Worm (Caenorhabditis elegans): ENCODE data around the gene cyp-34A7.

cyp-34A7 gene

DNA sequence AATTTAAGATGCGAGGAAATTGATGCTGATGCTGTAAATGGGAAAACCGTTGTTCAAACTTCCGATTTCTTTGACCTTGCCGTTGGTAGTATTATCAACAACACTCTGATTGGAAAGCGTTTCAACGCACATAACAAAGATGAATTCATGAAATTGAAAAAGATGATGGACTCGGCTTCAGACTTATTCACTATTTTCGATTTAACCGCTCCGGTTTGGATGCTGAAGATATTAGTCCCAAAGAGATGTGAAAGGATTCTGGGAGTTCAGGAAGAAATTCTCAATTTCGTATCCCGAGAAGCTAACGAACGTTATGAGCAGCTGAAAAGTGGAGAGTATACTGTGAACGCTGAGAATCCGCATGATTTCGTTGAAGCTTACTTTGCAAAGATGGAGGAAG is 20.3 kb downstream of the cyp-34A7 start:
- no peak for TF ChIP-seq Y116A8C.19 (tag; optimal IDR thresholded peaks at IDR 0.05; ENCODE audit: borderline replicate concordance)
- TF ChIP-seq lin-13 (GFP tag; optimal IDR thresholded peaks at IDR 0.05) = no peak

DNA sequence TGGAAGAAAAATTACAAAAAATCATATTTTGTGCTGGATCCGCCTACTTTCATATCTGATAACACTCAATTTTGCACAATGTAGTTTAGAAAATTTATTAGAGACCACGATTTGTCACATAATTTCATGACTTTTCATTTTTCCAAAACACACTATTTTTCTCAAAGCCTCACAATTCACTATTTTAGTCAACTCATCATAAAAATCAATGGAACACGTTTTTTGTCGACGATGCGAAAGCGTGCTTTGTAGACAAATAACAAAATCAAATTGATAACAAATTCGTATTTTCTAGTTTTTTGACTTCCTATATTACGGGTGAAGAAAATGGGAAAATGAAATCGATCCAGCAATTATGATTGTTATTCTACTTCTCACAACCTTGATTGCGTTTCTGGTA is 21.8 kb downstream of the cyp-34A7 start, which contains the start of gene cyp-35B2:
Gene cyp-35B2 (plus strand): TSS at position 301 of the 400 bp plus-strand sequence.
- TF ChIP-seq hpl-2 (GFP tag; optimal IDR thresholded peaks at IDR 0.05) (no peak), ceh-90 (tag; optimal IDR thresholded peaks at IDR 0.05) (no peak), sup-37 (GFP tag; optimal IDR thresholded peaks at IDR 0.05) (no peak)

DNA sequence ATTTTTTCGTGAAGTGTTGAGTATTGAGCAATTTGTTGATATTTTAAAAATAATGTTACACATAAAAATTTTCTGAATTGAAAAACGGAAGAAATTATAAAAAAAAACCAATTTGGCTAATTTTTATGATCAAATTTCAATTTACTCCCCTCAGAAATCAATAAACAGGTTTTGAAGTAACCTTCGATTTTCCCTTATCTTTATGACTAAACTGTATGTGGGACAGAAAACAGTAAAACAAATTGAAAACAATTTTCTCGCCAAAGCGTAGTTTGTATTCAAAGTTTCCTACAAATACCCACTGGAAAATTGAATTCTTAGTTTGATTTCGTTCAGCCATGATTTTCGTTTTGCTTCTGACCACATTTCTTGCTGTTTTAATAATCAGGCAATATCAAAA is 24.8 kb downstream of the cyp-34A7 start, which contains the start of gene cyp-35B1:
Gene cyp-35B1 (plus strand): TSS at position 244 of the 400 bp plus-strand sequence.
- TF ChIP-seq C34B4.2 (tag; optimal IDR thresholded peaks at IDR 0.05) (no peak), ces-1 (GFP tag; optimal IDR thresholded peaks at IDR 0.05) (no peak), swsn-7 (tag; optimal IDR thresholded peaks at IDR 0.05) (no peak), fkh-10 (GFP tag; optimal IDR thresholded peaks at IDR 0.05) (no peak), nhr-28 (tag; optimal IDR thresholded peaks at IDR 0.05) (no peak), skn-1 (tag; optimal IDR thresholded peaks at IDR 0.05) (no peak), vab-15 (tag; optimal IDR thresholded peaks at IDR 0.05) (no peak), nhr-84 (tag; optimal IDR thresholded peaks at IDR 0.05) (no peak), ceh-88 (GFP tag; IDR thresholded peaks at IDR 0.05) (no peak), lin-35 (GFP tag; optimal IDR thresholded peaks at IDR 0.05) (no peak), nhr-20 (tag; optimal IDR thresholded peaks at IDR 0.05) (no peak), sup-37 (GFP tag; optimal IDR thresholded peaks at IDR 0.05) (no peak), nhr-47 (tag; optimal IDR thresholded peaks at IDR 0.05) (no peak), dpl-1 (GFP tag; optimal IDR thresholded peaks at IDR 0.05) (no peak), hlh-17 (GFP tag; optimal IDR thresholded peaks at IDR 0.05; ENCODE audit: borderline replicate concordance) (no peak), sox-4 (tag; optimal IDR thresholded peaks at IDR 0.05) (no peak)

DNA sequence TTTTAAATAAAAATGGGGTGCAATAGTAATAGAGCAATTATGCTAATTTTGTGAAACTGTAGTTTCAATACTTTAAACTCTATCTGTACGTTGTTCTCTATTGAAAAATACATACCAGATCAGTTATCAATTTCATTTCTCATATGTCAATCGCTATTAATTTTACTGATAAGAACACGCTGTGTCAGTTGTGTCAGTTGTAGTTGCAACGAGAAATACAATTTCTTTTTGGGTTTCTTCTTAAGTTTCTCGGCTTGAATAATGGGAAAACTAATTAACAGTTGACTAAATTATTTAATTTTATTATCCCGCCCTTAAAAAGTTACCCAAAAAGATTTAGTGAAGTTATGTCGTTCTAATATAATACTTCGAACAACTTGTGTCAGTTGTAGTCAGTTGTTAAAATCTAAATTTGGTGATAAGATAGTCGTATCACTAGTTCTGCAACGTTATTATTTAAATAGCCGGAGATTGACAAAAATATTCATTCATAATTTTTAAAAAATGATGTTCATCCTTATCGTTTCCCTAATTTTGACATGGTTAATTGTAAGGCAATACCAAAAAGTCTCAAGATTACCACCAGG is 27.6 kb downstream of the cyp-34A7 start, which contains the start of gene cyp-35A5:
Gene cyp-35A5 (plus strand): TSS at position 435 of the 587 bp plus-strand sequence.
- TF ChIP-seq elt-2 (tag; optimal IDR thresholded peaks at IDR 0.05) = peak; percentile 85
- no peak for TF ChIP-seq ceh-90 (tag; optimal IDR thresholded peaks at IDR 0.05)
- TF ChIP-seq dpl-1 (GFP tag; optimal IDR thresholded peaks at IDR 0.05) = no peak
- no peak for TF ChIP-seq unc-86 (tag; optimal IDR thresholded peaks at IDR 0.05)
- no peak for TF ChIP-seq tlp-1 (tag; optimal IDR thresholded peaks at IDR 0.05)
- no peak for TF ChIP-seq fkh-4 (tag; optimal IDR thresholded peaks at IDR 0.05; ENCODE audit: borderline replicate concordance)
- peak; percentile 2 for TF ChIP-seq nhr-20 (tag; optimal IDR thresholded peaks at IDR 0.05)
- TF ChIP-seq mep-1 (tag; optimal IDR thresholded peaks at IDR 0.05) = no peak

DNA sequence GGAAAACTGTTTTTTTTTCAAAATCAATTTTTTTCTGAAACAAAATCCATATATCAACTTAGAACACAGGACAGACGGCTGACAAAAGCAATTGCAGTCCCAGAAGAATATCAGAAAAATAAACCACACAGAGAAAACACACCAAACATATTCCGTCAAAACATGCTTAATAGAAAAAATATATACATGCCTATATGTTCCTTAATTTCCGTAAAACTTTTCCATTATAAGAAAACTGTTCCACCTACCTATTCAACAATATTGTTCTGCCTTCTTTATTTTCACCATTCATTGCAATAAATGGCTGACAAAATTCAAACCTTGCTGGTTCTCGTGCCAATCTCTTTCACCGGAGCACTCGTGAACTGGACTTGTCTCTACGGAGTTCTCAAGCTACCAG is 32.3 kb downstream of the cyp-34A7 start, which contains the start of gene srx-63:
Gene srx-63 (plus strand): TSS at position 301 of the 400 bp plus-strand sequence.
- TF ChIP-seq lir-3 (tag; optimal IDR thresholded peaks at IDR 0.05; ENCODE audit: poor library complexity) (no peak), C34B4.2 (tag; optimal IDR thresholded peaks at IDR 0.05) (no peak), nhr-84 (tag; optimal IDR thresholded peaks at IDR 0.05) (no peak), Y116A8C.19 (tag; optimal IDR thresholded peaks at IDR 0.05; ENCODE audit: borderline replicate concordance) (no peak), nhr-28 (tag; optimal IDR thresholded peaks at IDR 0.05) (no peak), zag-1 (tag; optimal IDR thresholded peaks at IDR 0.05) (no peak), tbx-2 (tag; optimal IDR thresholded peaks at IDR 0.05) (no peak), egl-27 (tag; optimal IDR thresholded peaks at IDR 0.05) (no peak), fkh-4 (tag; optimal IDR thresholded peaks at IDR 0.05; ENCODE audit: borderline replicate concordance) (no peak), fos-1 (tag; optimal IDR thresholded peaks at IDR 0.05) (no peak), sptf-1 (tag; optimal IDR thresholded peaks at IDR 0.05) (no peak), aha-1 (tag; optimal IDR thresholded peaks at IDR 0.05) (no peak), vab-15 (tag; optimal IDR thresholded peaks at IDR 0.05) (no peak), unc-98 (GFP tag; IDR thresholded peaks at IDR 0.05) (no peak), snpc-4 (tag; optimal IDR thresholded peaks at IDR 0.05) (no peak), nhr-47 (tag; optimal IDR thresholded peaks at IDR 0.05) (no peak), lin-14 (GFP tag; optimal IDR thresholded peaks at IDR 0.05) (no peak), ztf-4 (tag; optimal IDR thresholded peaks at IDR 0.05) (no peak), lin-35 (GFP tag; optimal IDR thresholded peaks at IDR 0.05) (no peak)

Data from whole organism, L1 larva.